Worm (Caenorhabditis elegans): Measurements from ENCODE around the gene C06A6.7.

C06A6.7 gene

DNA sequence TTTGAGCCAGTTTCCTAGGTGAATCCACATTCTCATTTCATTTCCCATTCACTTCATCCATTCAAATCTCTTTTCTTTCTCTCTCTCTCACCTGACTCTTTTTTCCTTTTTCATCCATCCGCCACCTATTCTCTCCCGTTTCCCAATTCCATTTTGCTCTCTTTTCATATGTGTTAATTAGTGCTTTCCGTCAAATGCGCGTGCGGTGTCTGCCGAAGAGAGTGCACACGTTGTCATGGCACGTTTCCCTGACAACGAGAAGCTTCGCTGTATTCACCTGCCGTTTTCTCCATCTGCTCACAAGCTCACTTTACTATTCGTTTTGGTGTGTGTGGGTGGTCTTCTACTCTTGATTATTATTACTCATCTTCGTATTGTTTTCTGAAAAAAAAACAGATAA lies 1.6 kb upstream of the C06A6.7 start:
- TF ChIP-seq lin-26 (GFP tag; IDR thresholded peaks at IDR 0.05): no peak
- TF ChIP-seq somi-1 (GFP tag; optimal IDR thresholded peaks at IDR 0.05): no peak
- TF ChIP-seq Y53F4B.3 (GFP tag; IDR thresholded peaks at IDR 0.05): no peak
- no peak for TF ChIP-seq C06A6.2 (GFP tag; conservative IDR thresholded peaks at IDR 0.05)

DNA sequence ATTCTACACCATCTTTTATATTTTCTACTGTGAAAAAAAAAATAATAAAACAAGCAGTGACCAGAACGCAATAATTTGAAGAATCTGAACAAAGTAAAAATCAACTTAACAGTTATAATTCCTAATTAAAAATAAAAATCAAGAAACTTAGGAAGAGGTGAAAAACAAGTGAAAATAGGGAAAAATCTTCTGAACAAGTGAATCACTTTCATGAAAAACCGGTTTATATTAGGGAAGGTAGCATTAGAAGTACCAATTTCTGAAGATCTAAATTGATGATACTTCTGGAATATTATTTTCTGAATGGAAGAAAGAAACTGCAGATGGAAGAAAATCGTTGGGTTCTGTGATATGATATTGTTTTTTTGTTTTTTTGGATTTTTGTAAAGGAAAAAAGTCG lies 1.8 kb downstream of the C06A6.7 start:
- TF ChIP-seq fkh-3 (tag; optimal IDR thresholded peaks at IDR 0.05) (no peak), B0336.3 (GFP tag; IDR thresholded peaks at IDR 0.05) (no peak), zfh-2 (GFP tag; conservative IDR thresholded peaks at IDR 0.05) (no peak), F57A8.1 (GFP tag; optimal IDR thresholded peaks at IDR 0.05) (no peak), tlf-1 (GFP tag; optimal IDR thresholded peaks at IDR 0.05) (no peak), zim-3 (tag; optimal IDR thresholded peaks at IDR 0.05) (no peak), madf-3 (GFP tag; IDR thresholded peaks at IDR 0.05) (no peak), egrh-3 (GFP tag; IDR thresholded peaks at IDR 0.05) (no peak), ceh-27 (GFP tag; optimal IDR thresholded peaks at IDR 0.05) (no peak), Y53F4B.3 (GFP tag; IDR thresholded peaks at IDR 0.05) (no peak), Y56A3A.18 (GFP tag; IDR thresholded peaks at IDR 0.05) (no peak), pha-4 (tag; optimal IDR thresholded peaks at IDR 0.05) (no peak), somi-1 (GFP tag; optimal IDR thresholded peaks at IDR 0.05) (no peak), repo-1 (tag; optimal IDR thresholded peaks at IDR 0.05) (no peak), gei-17 (GFP tag; optimal IDR thresholded peaks at IDR 0.05) (no peak), sea-2 (GFP tag; IDR thresholded peaks at IDR 0.05) (no peak), F33H1.4 (GFP tag; IDR thresholded peaks at IDR 0.05) (no peak), B0019.2 (GFP tag; conservative IDR thresholded peaks at IDR 0.05) (no peak), ztf-18 (tag; optimal IDR thresholded peaks at IDR 0.05) (no peak), athp-1 (tag; optimal IDR thresholded peaks at IDR 0.05) (no peak)

DNA sequence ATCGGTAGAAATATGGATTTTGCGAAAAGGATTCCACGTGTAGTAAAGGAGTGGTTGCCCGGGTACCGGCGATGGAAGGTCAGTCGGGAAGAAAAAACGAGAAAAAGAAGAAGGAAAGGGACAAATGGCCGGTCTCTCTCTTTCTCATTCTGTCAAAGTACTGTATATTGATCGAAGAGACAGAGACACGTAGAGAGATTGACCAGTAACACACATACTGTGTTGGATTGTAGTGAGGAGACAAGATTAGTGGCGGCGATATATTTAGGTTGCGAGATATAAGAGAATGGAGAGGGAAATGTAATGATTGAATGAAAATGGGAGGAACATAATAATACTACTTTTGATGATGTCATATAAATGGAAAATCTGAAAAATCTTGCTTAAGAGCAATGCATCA lies 2.3 kb downstream of the C06A6.7 start:
- TF ChIP-seq cebp-1 (GFP tag; IDR thresholded peaks at IDR 0.05) (no peak), cebp-1 (tag; optimal IDR thresholded peaks at IDR 0.05) (no peak), lin-40 (tag; optimal IDR thresholded peaks at IDR 0.05) (no peak), unc-130 (GFP tag; optimal IDR thresholded peaks at IDR 0.05) (no peak), ztf-3 (GFP tag; optimal IDR thresholded peaks at IDR 0.05) (no peak), F55B11.4 (tag; optimal IDR thresholded peaks at IDR 0.05; ENCODE audit: borderline replicate concordance, insufficient read depth) (no peak), hsf-1 (GFP tag; IDR thresholded peaks at IDR 0.05) (no peak), hmg-1.2 (GFP tag; IDR thresholded peaks at IDR 0.05) (no peak), ceh-91 (GFP tag; IDR thresholded peaks at IDR 0.05) (no peak), let-607 (tag; optimal IDR thresholded peaks at IDR 0.05) (no peak), T07F8.4 (tag; optimal IDR thresholded peaks at IDR 0.05) (no peak), F22D6.2 (tag; optimal IDR thresholded peaks at IDR 0.05) (no peak), fkh-3 (tag; optimal IDR thresholded peaks at IDR 0.05) (no peak), ztf-18 (tag; optimal IDR thresholded peaks at IDR 0.05) (no peak), Y95B8A.8 (GFP tag; IDR thresholded peaks at IDR 0.05) (no peak), Y53F4B.3 (GFP tag; IDR thresholded peaks at IDR 0.05) (no peak)

DNA sequence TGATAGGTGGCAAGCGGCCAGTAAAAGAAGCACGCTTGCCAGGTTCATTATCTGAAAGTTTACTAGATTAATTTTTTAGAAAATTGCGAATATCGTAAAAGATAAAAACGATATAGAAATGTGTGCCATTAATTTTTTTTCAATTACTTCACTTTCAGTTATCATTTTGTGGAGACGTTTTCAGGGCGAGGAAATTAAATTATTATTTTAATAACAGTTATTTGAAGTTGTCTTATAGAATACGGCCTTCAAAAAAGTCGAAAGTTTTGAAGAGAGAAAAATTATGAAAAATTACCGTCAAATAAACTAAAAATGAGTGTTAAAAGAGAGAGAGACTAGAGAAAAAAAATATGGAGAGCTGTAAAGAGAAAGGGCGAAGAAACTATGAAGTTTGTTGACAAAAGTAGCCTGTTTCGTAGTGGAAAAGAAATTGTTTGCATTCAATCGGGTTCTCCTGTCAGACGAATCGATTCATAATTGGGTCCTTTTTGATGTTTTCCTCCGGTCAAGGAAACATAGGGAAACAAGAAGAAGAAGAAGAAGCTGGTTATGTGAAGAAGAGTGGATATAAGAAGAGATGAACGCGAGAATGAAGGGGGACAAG lies 3.6 kb downstream of the C06A6.7 start, which contains the start of gene erp-44.2:
erp-44.2 (minus strand) TSS at position 51 of the 604 bp plus-strand sequence.
- no peak for TF ChIP-seq gei-17 (GFP tag; optimal IDR thresholded peaks at IDR 0.05)
- TF ChIP-seq F33H1.4 (GFP tag; IDR thresholded peaks at IDR 0.05): no peak
- no peak for TF ChIP-seq Y79H2A.3 (GFP tag; conservative IDR thresholded peaks at IDR 0.05)
- TF ChIP-seq F57C9.4 (tag; optimal IDR thresholded peaks at IDR 0.05): no peak
- no peak for TF ChIP-seq attf-3 (GFP tag; conservative IDR thresholded peaks at IDR 0.05)
- no peak for TF ChIP-seq aptf-2 (GFP tag; conservative IDR thresholded peaks at IDR 0.05)
- no peak for TF ChIP-seq aptf-3 (GFP tag; IDR thresholded peaks at IDR 0.05)
- no peak for TF ChIP-seq dpff-1 (tag; optimal IDR thresholded peaks at IDR 0.05)
- TF ChIP-seq Y53F4B.3 (GFP tag; IDR thresholded peaks at IDR 0.05): no peak
- TF ChIP-seq attf-6 (GFP tag; IDR thresholded peaks at IDR 0.05): no peak
- no peak for TF ChIP-seq F23B12.7 (tag; optimal IDR thresholded peaks at IDR 0.05; ENCODE audit: insufficient read depth)
- TF ChIP-seq hmg-20 (GFP tag; IDR thresholded peaks at IDR 0.05): no peak
- TF ChIP-seq ets-4 (GFP tag; optimal IDR thresholded peaks at IDR 0.05): no peak
- no peak for TF ChIP-seq atf-7 (tag; optimal IDR thresholded peaks at IDR 0.05)
